Worm (Caenorhabditis elegans): ENCODE results near the gene fbxa-25.

Gene fbxa-25

ce11 chrIII:1355320-1355719 is 6.1 kb upstream of the fbxa-25 start, which contains the start of gene Y82E9BL.1:
TSS of gene Y82E9BL.1 (minus strand) at chrIII:1355420.
- TF ChIP-seq zfp-3 (GFP tag; conservative IDR thresholded peaks at IDR 0.05) (no peak), unc-39 (tag; optimal IDR thresholded peaks at IDR 0.05) (no peak), ces-1 (GFP tag; optimal IDR thresholded peaks at IDR 0.05) (no peak), lsy-2 (tag; optimal IDR thresholded peaks at IDR 0.05) (no peak), mes-2 (tag; optimal IDR thresholded peaks at IDR 0.05; ENCODE audit: poor library complexity, severe bottlenecking) (no peak), aha-1 (tag) (no peak), zfp-2 (tag; optimal IDR thresholded peaks at IDR 0.05) (no peak), nhr-77 (tag; optimal IDR thresholded peaks at IDR 0.05) (no peak), dpl-1 (GFP tag; optimal IDR thresholded peaks at IDR 0.05) (no peak), mep-1 (tag; optimal IDR thresholded peaks at IDR 0.05) (no peak), nhr-6 (tag; optimal IDR thresholded peaks at IDR 0.05) (no peak), lin-1 (GFP tag; IDR thresholded peaks at IDR 0.05) (no peak), tra-1 (GFP tag; IDR thresholded peaks at IDR 0.05) (no peak), lin-15B (tag; optimal IDR thresholded peaks at IDR 0.05) (no peak), jun-1 (tag; optimal IDR thresholded peaks at IDR 0.05) (no peak), unc-62 (GFP tag; optimal IDR thresholded peaks at IDR 0.05 in 1 of 2) (no peak), unc-62 (tag; optimal IDR thresholded peaks at IDR 0.05) (no peak), lin-39 (tag; optimal IDR thresholded peaks at IDR 0.05) (no peak), aly-2 (tag; optimal IDR thresholded peaks at IDR 0.05) (no peak), nhr-48 (tag; optimal IDR thresholded peaks at IDR 0.05) (no peak)

ce11 chrIII:1354523-1354922 is 5.3 kb upstream of the fbxa-25 start:
- TF ChIP-seq lim-7 (GFP tag; IDR thresholded peaks at IDR 0.05) (0 out of 2 replicates have a peak, but pooled peaks have one; percentile 59), skn-1 (tag; optimal IDR thresholded peaks at IDR 0.05) (no peak), aly-2 (tag; optimal IDR thresholded peaks at IDR 0.05) (no peak), tag-97 (GFP tag; IDR thresholded peaks at IDR 0.05) (no peak), dve-1 (tag; optimal IDR thresholded peaks at IDR 0.05; ENCODE audit: insufficient read depth) (no peak), jun-1 (tag; optimal IDR thresholded peaks at IDR 0.05) (no peak), arid-1 (GFP tag; conservative IDR thresholded peaks at IDR 0.05) (no peak), ces-1 (GFP tag; optimal IDR thresholded peaks at IDR 0.05) (no peak)

- TF ChIP-seq F49E8.2 (tag; optimal IDR thresholded peaks at IDR 0.05; ENCODE audit: borderline replicate concordance) (no peak), set-16 (GFP tag; IDR thresholded peaks at IDR 0.05) (no peak), zag-1 (tag; optimal IDR thresholded peaks at IDR 0.05) (no peak), snpc-4 (tag; optimal IDR thresholded peaks at IDR 0.05) (no peak)
Measured at ce11 chrIII:1350745-1351144, 1.5 kb upstream of the fbxa-25 start, which contains the start of gene Y82E9BL.3. TSS of gene Y82E9BL.3 (minus strand) at chrIII:1350845.

- TF ChIP-seq fos-1 (tag; optimal IDR thresholded peaks at IDR 0.05) (no peak), lsy-2 (tag; optimal IDR thresholded peaks at IDR 0.05) (no peak), nhr-111 (GFP tag; optimal IDR thresholded peaks at IDR 0.05) (no peak), dmd-9 (GFP tag; IDR thresholded peaks at IDR 0.05) (no peak), ceh-44 (GFP tag; IDR thresholded peaks at IDR 0.05) (no peak), skn-1 (tag; optimal IDR thresholded peaks at IDR 0.05) (no peak), arid-1 (GFP tag; conservative IDR thresholded peaks at IDR 0.05) (no peak), tag-97 (GFP tag; IDR thresholded peaks at IDR 0.05) (no peak), hlh-11 (tag; optimal IDR thresholded peaks at IDR 0.05) (no peak), lin-15B (tag; optimal IDR thresholded peaks at IDR 0.05) (no peak)
Measured at ce11 chrIII:1347539-1347938, 1.7 kb downstream of the fbxa-25 start, which contains the start of gene Y82E9BL.5. TSS of gene Y82E9BL.5 (minus strand) at chrIII:1347639.

ce11 chrIII:1347003-1347402 is 2.2 kb downstream of the fbxa-25 start:
- TF ChIP-seq pqm-1 (tag; optimal IDR thresholded peaks at IDR 0.05): no peak
- TF ChIP-seq fkh-10 (GFP tag; optimal IDR thresholded peaks at IDR 0.05): no peak
- TF ChIP-seq aha-1 (tag): peak; percentile 92
- TF ChIP-seq F37D6.2 (tag; optimal IDR thresholded peaks at IDR 0.05): no peak
- TF ChIP-seq lin-29 (GFP tag; IDR thresholded peaks at IDR 0.05): no peak
- peak in 1 of 2 experiments; percentile 58 for TF ChIP-seq unc-62 (GFP tag; optimal IDR thresholded peaks at IDR 0.05 in 1 of 2)
- TF ChIP-seq unc-62 (tag; optimal IDR thresholded peaks at IDR 0.05): no peak
